Fruit fly (Drosophila melanogaster) whole organism, embryonic: Measurements from ENCODE around the gene CG4730.

Source experiments
- Blimp-1 ChIP-seq: fragments of 200-800 bp; sonication (Bioruptor generic); optimal IDR thresholded peaks from 3 replicates; lab custom pipeline; 2018; ENCODE audit warnings: missing biosample characterization, missing genetic modification characterization, mild to moderate bottlenecking, moderate library complexity, missing genetic modification reagents
- CG10543 ChIP-seq: fragments of 200-800 bp; sonication (Bioruptor generic); optimal IDR thresholded peaks from 3 replicates; lab custom pipeline; 2017; ENCODE audit warnings: missing biosample characterization, mild to moderate bottlenecking, missing genetic modification characterization, moderate library complexity
- CG11398 ChIP-seq: fragments of 200-800 bp; sonication (Bioruptor generic); optimal IDR thresholded peaks from 2 replicates; lab custom pipeline; 2016; ENCODE audit warnings: missing biosample characterization, missing genetic modification characterization
- CG11560 ChIP-seq: fragments of 200-800 bp; sonication (Bioruptor generic); IDR thresholded peaks from 3 replicates; pipeline ENCODE4 v1.3.6; 2022; ENCODE audit warnings: missing biosample characterization, missing genetic modification characterization
- CG11696 ChIP-seq: fragments of 200-800 bp; sonication (Bioruptor generic); IDR thresholded peaks from 2 replicates; pipeline ENCODE4 v1.3.6; 2022; ENCODE audit warnings: missing biosample characterization, missing genetic modification characterization
- CG12391 ChIP-seq: fragments of 200-800 bp; sonication (Bioruptor generic); optimal IDR thresholded peaks from 3 replicates; lab custom pipeline; 2018; ENCODE audit warnings: missing biosample characterization, mild to moderate bottlenecking, missing genetic modification characterization, moderate library complexity
- CG12769 ChIP-seq: fragments of 200-800 bp; sonication (Bioruptor generic); optimal IDR thresholded peaks from 2 replicates; lab custom pipeline; 2019; ENCODE audit warnings: missing biosample characterization, mild to moderate bottlenecking, missing genetic modification characterization, moderate library complexity
- CG14441 ChIP-seq: fragments of 200-800 bp; sonication (Bioruptor generic); IDR thresholded peaks from 2 replicates; pipeline ENCODE4 v1.3.6; 2022; ENCODE audit warnings: missing biosample characterization, missing genetic modification characterization
- CG14860 ChIP-seq: fragments of 200-800 bp; sonication (Bioruptor generic); IDR thresholded peaks from 3 replicates; pipeline ENCODE4 v1.3.6; 2022; ENCODE audit warnings: missing biosample characterization, missing genetic modification characterization; ENCODE audit not compliant: partially characterized antibody
- CG1602 ChIP-seq: fragments of 200-800 bp; sonication (Bioruptor generic); optimal IDR thresholded peaks from 3 replicates; lab custom pipeline; 2016; ENCODE audit warnings: missing biosample characterization, missing genetic modification characterization
- CG1603 ChIP-seq: fragments of 200-800 bp; sonication (Bioruptor generic); optimal IDR thresholded peaks from 2 replicates; lab custom pipeline; 2019; ENCODE audit warnings: missing biosample characterization, mild to moderate bottlenecking, missing genetic modification characterization, moderate library complexity
- CG17361 ChIP-seq: fragments of 200-800 bp; sonication (Bioruptor generic); IDR thresholded peaks from 3 replicates; pipeline ENCODE4 v1.3.6; 2022; ENCODE audit warnings: missing biosample characterization, missing genetic modification characterization
- CG18599 ChIP-seq: fragments of 200-800 bp; sonication (Bioruptor generic); optimal IDR thresholded peaks from 3 replicates; lab custom pipeline; 2017; ENCODE audit warnings: missing biosample characterization, missing genetic modification characterization, mild to moderate bottlenecking, moderate library complexity, missing genetic modification reagents
- CG2199 ChIP-seq: fragments of 200-800 bp; sonication (Bioruptor generic); IDR thresholded peaks from 3 replicates; pipeline ENCODE4 v1.3.6; 2022; ENCODE audit warnings: missing biosample characterization, missing genetic modification characterization
- CG2678 ChIP-seq: fragments of 200-800 bp; sonication (Bioruptor generic); optimal IDR thresholded peaks from 3 replicates; lab custom pipeline; 2019; ENCODE audit warnings: missing biosample characterization, mild to moderate bottlenecking, missing genetic modification characterization, moderate library complexity
- CG33557 ChIP-seq: fragments of 200-800 bp; sonication (Bioruptor generic); optimal IDR thresholded peaks from 2 replicates; lab custom pipeline; 2019; ENCODE audit warnings: missing biosample characterization, mild to moderate bottlenecking, missing genetic modification characterization, moderate library complexity
- CG4282 ChIP-seq: fragments of 200-800 bp; sonication (Bioruptor generic); optimal IDR thresholded peaks from 2 replicates; lab custom pipeline; 2016; ENCODE audit warnings: missing biosample characterization, missing genetic modification characterization
- CG4707 ChIP-seq: fragments of 200-800 bp; sonication (Bioruptor generic); optimal IDR thresholded peaks from 2 replicates; lab custom pipeline; 2018; ENCODE audit warnings: missing biosample characterization, mild to moderate bottlenecking, missing genetic modification characterization, moderate library complexity
- CG6765 ChIP-seq: fragments of 200-800 bp; sonication (Bioruptor generic); optimal IDR thresholded peaks from 3 replicates; lab custom pipeline; 2017; ENCODE audit warnings: missing biosample characterization, mild to moderate bottlenecking, missing genetic modification characterization
- CG6813 ChIP-seq: fragments of 200-800 bp; sonication (Bioruptor generic); optimal IDR thresholded peaks from 2 replicates; lab custom pipeline; 2017; ENCODE audit warnings: missing biosample characterization, missing genetic modification characterization, mild to moderate bottlenecking, moderate library complexity, missing genetic modification reagents
- CG7271 ChIP-seq: fragments of 200-800 bp; sonication (Bioruptor generic); optimal IDR thresholded peaks from 2 replicates; lab custom pipeline; 2018; ENCODE audit warnings: missing biosample characterization, mild to moderate bottlenecking, missing genetic modification characterization, moderate library complexity
- CG7372 ChIP-seq: fragments of 200-800 bp; sonication (Bioruptor generic); IDR thresholded peaks from 2 replicates; pipeline ENCODE4 v1.3.6; 2022; ENCODE audit warnings: missing biosample characterization, missing genetic modification characterization
- CG8359 ChIP-seq: fragments of 200-800 bp; sonication (Bioruptor generic); optimal IDR thresholded peaks from 2 replicates; lab custom pipeline; 2017; ENCODE audit warnings: missing biosample characterization, mild to moderate bottlenecking, missing genetic modification characterization, borderline replicate concordance
- ERR ChIP-seq: fragments of 200-800 bp; sonication (Bioruptor generic); optimal IDR thresholded peaks from 2 replicates; lab custom pipeline; 2016; ENCODE audit warnings: missing biosample characterization, missing genetic modification characterization
- H15 ChIP-seq: fragments of 200-800 bp; sonication (Bioruptor generic); IDR thresholded peaks from 3 replicates; pipeline ENCODE4 v1.3.6; 2022; ENCODE audit warnings: missing biosample characterization, missing genetic modification characterization
- HmgD ChIP-seq: fragments of 200-800 bp; sonication (Bioruptor generic); optimal IDR thresholded peaks from 3 replicates; lab custom pipeline; 2016; ENCODE audit warnings: missing biosample characterization, missing genetic modification characterization
- Lim3 ChIP-seq: fragments of 200-800 bp; sonication (Bioruptor generic); IDR thresholded peaks from 2 replicates; pipeline ENCODE4 v1.3.6; 2022; ENCODE audit warnings: missing biosample characterization, missing genetic modification characterization
- Nf-YA ChIP-seq: fragments of 200-800 bp; sonication (Bioruptor generic); IDR thresholded peaks from 2 replicates; pipeline ENCODE4 v1.3.6; 2022; ENCODE audit warnings: missing biosample characterization, missing genetic modification characterization
- Nf-YC ChIP-seq: fragments of 200-800 bp; optimal IDR thresholded peaks from 3 replicates; lab custom pipeline; 2019; ENCODE audit warnings: missing biosample characterization, mild to moderate bottlenecking, missing genetic modification characterization, moderate library complexity
- Opbp ChIP-seq: fragments of 200-800 bp; sonication (Bioruptor generic); IDR thresholded peaks from 3 replicates; pipeline ENCODE4 v1.3.6; 2022; ENCODE audit warnings: missing biosample characterization, missing genetic modification characterization; ENCODE audit not compliant: partially characterized antibody
- Ptx1 ChIP-seq: fragments of 200-800 bp; sonication (Bioruptor generic); IDR thresholded peaks from 2 replicates; pipeline ENCODE4 v1.3.6; 2022; ENCODE audit warnings: missing biosample characterization, missing genetic modification characterization
- Scr ChIP-seq: fragments of 200-800 bp; sonication (Bioruptor generic); IDR thresholded peaks from 2 replicates; pipeline ENCODE4 v1.3.6; 2022; ENCODE audit warnings: missing biosample characterization, missing genetic modification characterization; ENCODE audit not compliant: partially characterized antibody
- Tbp ChIP-seq: fragments of >200 bp; optimal IDR thresholded peaks from 2 replicates; lab custom pipeline; 2018; ENCODE audit warnings: missing biosample characterization, missing genetic modification characterization
- aop ChIP-seq: fragments of 200-800 bp; sonication (Bioruptor generic); IDR thresholded peaks from 2 replicates; pipeline ENCODE4 v1.3.6; 2022; ENCODE audit warnings: missing biosample characterization, missing genetic modification characterization
- bigmax ChIP-seq: fragments of 200-800 bp; sonication (Bioruptor generic); optimal IDR thresholded peaks from 2 replicates; lab custom pipeline; 2018; ENCODE audit warnings: missing biosample characterization, mild to moderate bottlenecking, missing genetic modification characterization
- cg ChIP-seq: fragments of 200-800 bp; sonication (Bioruptor generic); optimal IDR thresholded peaks from 3 replicates; lab custom pipeline; 2019; ENCODE audit warnings: missing biosample characterization, mild to moderate bottlenecking, missing genetic modification characterization, moderate library complexity
- chm ChIP-seq: fragments of 200-800 bp; sonication (Bioruptor generic); IDR thresholded peaks from 2 replicates; pipeline ENCODE4 v1.3.6; 2022; ENCODE audit warnings: missing biosample characterization, missing genetic modification characterization
- dati ChIP-seq: fragments of 200-800 bp; sonication (Bioruptor generic); IDR thresholded peaks from 2 replicates; pipeline ENCODE4 v1.3.6; 2022; ENCODE audit warnings: missing biosample characterization, missing genetic modification characterization
- dmrt99B ChIP-seq: fragments of 200-800 bp; sonication (Bioruptor generic); optimal IDR thresholded peaks from 2 replicates; lab custom pipeline; 2018; ENCODE audit warnings: missing biosample characterization, mild to moderate bottlenecking, missing genetic modification characterization, moderate library complexity
- ind ChIP-seq: fragments of 200-800 bp; sonication (Bioruptor generic); optimal IDR thresholded peaks from 3 replicates; lab custom pipeline; 2016; ENCODE audit warnings: missing biosample characterization, missing genetic modification characterization
- insv ChIP-seq, 2 experiments: fragments of 200-800 bp; sonication (Bioruptor generic); optimal IDR thresholded peaks; 3 replicates each; lab custom pipeline; 2016 to 2018; ENCODE audit warnings: missing biosample characterization in 2 of 2, missing genetic modification characterization in 2 of 2
- kni ChIP-seq: fragments of 200-800 bp; sonication (Bioruptor generic); optimal IDR thresholded peaks from 3 replicates; lab custom pipeline; 2017; ENCODE audit warnings: mild to moderate bottlenecking, missing biosample characterization, missing genetic modification reagents, missing genetic modification characterization
- lab ChIP-seq: fragments of 200-800 bp; sonication (Bioruptor generic); optimal IDR thresholded peaks from 3 replicates; lab custom pipeline; 2017; ENCODE audit warnings: missing biosample characterization, missing genetic modification characterization, mild to moderate bottlenecking, moderate library complexity, missing genetic modification reagents
- luna ChIP-seq: fragments of 200-800 bp; sonication (Bioruptor generic); optimal IDR thresholded peaks from 2 replicates; lab custom pipeline; 2016; ENCODE audit warnings: missing biosample characterization, missing genetic modification characterization
- mam ChIP-seq: fragments of 200-800 bp; sonication (Bioruptor generic); optimal IDR thresholded peaks from 3 replicates; lab custom pipeline; 2016; ENCODE audit warnings: missing biosample characterization, missing genetic modification characterization
- nmo ChIP-seq: fragments of 200-800 bp; sonication (Bioruptor generic); optimal IDR thresholded peaks from 2 replicates; lab custom pipeline; 2018; ENCODE audit warnings: missing biosample characterization, mild to moderate bottlenecking, missing genetic modification characterization, moderate library complexity
- pho ChIP-seq: fragments of 200-800 bp; sonication (Bioruptor generic); optimal IDR thresholded peaks from 2 replicates; lab custom pipeline; 2016; ENCODE audit warnings: missing biosample characterization, missing genetic modification characterization
- scrt ChIP-seq: fragments of 200-800 bp; sonication (Bioruptor generic); optimal IDR thresholded peaks from 2 replicates; lab custom pipeline; 2018; ENCODE audit warnings: missing biosample characterization, mild to moderate bottlenecking, missing genetic modification characterization, moderate library complexity
- tup ChIP-seq: fragments of 200-800 bp; sonication (Bioruptor generic); optimal IDR thresholded peaks from 2 replicates; lab custom pipeline; 2016; ENCODE audit warnings: missing biosample characterization, mild to moderate bottlenecking, missing genetic modification characterization, moderate library complexity

Gene CG4730

DNA sequence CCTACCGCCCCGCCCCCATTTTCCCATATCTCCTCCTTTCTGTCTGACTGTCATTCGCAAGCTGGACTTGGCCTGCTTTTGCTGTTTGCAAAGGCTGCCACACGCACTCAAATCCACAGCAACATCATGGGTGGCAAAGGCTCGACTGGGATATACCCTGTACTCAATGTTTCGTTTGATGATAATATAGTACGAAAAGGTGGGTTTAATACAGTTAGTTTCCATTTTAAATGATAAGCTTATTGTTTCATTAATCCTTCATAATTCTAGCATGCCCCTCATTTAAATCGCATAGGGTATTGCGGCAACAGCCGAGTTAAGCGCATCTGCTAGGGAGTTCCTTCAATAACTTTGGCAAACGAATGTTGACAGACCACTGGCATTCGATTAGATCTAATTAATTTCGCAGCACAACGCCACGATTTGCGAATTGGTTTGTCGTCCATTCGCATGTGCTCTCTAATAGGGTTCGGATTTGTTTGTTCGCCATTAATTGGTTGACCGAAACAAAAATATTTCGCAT, 15.7 kb upstream of the CG4730 start (continued):
- TF ChIP-seq lab (GFP tag; lab: Kevin White, UChicago) = peak; percentile 44
- no peak for TF ChIP-seq CG17361 (GFP tag; lab: Robert Waterston, UW)
- no peak for TF ChIP-seq CG11398 (GFP tag; lab: Kevin White, UChicago)
- TF ChIP-seq pho = no peak
- no peak for TF ChIP-seq nmo (GFP tag; lab: Kevin White, UChicago)
- no peak for TF ChIP-seq cg (GFP tag; lab: Kevin White, UChicago)
- peak; percentile 30 for TF ChIP-seq CG12769 (tag; lab: Kevin White, UChicago)
- no peak for TF ChIP-seq CG11560 (tag; lab: Robert Waterston, UW)
- no peak for TF ChIP-seq CG2199 (GFP tag; lab: Robert Waterston, UW)
- no peak for TF ChIP-seq CG7271 (tag; lab: Kevin White, UChicago)
- TF ChIP-seq CG33557 = no peak
- no peak for TF ChIP-seq CG10543 (GFP tag; lab: Kevin White, UChicago)
- no peak for TF ChIP-seq dati
- TF ChIP-seq bigmax (GFP tag; lab: Kevin White, UChicago) = no peak
- TF ChIP-seq aop (GFP tag; lab: Robert Waterston, UW) = no peak
- no peak for TF ChIP-seq H15 (GFP tag; lab: Robert Waterston, UW)
- TF ChIP-seq insv (GFP tag; optimal IDR thresholded peaks at IDR 0.05; lab: Kevin White, UChicago) = no peak
- TF ChIP-seq Nf-YA (GFP tag; lab: Robert Waterston, UW) = no peak
- no peak for TF ChIP-seq CG1602
- peak; percentile 3 for TF ChIP-seq dmrt99B (tag; lab: Kevin White, UChicago)
- no peak for TF ChIP-seq Lim3 (GFP tag; lab: Robert Waterston, UW)
- TF ChIP-seq Blimp-1 (GFP tag; lab: Kevin White, UChicago) = no peak
- TF ChIP-seq CG6813 (GFP tag; lab: Kevin White, UChicago) = no peak
- no peak for TF ChIP-seq HmgD
- peak; percentile 19; the same call in 1 of the 2 replicates for TF ChIP-seq Ptx1 (GFP tag; lab: Robert Waterston, UW)
- no peak for TF ChIP-seq kni (GFP tag; lab: Kevin White, UChicago)
- TF ChIP-seq CG14441 (GFP tag; lab: Robert Waterston, UW) = no peak
- peak; percentile 34 for TF ChIP-seq CG2678 (tag; lab: Kevin White, UChicago)
- no peak for TF ChIP-seq Tbp
- TF ChIP-seq CG4707 (GFP tag; lab: Kevin White, UChicago) = no peak
- no peak for TF ChIP-seq CG1603 (tag; lab: Kevin White, UChicago)
- no peak for TF ChIP-seq CG12391 (tag; lab: Kevin White, UChicago)

DNA sequence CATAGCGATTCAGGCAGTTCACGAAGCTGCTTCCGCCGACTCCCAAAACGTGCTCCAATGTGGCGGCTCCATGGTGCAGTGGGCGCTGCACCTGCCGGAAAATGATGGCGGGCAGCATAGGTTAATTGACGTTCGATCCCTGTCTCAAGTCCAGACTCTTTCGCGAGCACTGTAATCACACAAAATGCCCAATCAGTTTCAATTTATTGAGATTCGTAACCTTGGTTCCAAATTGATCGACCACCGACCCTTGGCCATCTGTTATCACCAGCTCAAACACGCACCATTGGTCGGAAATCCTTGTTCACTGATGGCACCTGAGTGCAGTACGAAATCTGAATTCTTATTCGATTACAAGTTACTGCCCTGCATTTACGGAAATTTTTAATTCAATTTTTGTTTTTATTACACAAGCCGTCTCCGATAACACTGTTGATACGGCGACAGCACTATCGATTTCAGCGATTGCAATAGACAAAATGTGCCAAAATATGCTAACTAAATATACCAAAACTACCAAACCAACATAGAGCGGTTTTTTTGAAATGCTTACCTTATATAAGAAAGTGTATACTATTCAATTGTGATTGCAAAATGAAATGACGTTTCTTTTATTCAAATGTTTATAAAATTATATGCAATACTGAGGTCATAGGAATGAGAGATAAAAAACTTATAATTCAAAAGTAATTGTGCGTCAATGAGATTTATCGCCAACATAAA, 8.4 kb upstream of the CG4730 start, which contains the start of gene CLS:
TSS of gene CLS (minus strand) at position 673 of the 723 bp plus-strand sequence.
- TF ChIP-seq CG8359 (GFP tag; lab: Kevin White, UChicago) = no peak
- no peak for TF ChIP-seq tup (GFP tag; lab: Kevin White, UChicago)
- TF ChIP-seq scrt = no peak
- no peak for TF ChIP-seq CG18599 (GFP tag; lab: Kevin White, UChicago)
- TF ChIP-seq mam = no peak
- no peak for TF ChIP-seq CG4282
- no peak for TF ChIP-seq luna (GFP tag; lab: Kevin White, UChicago)
- TF ChIP-seq ind (GFP tag; lab: Kevin White, UChicago) = no peak
- TF ChIP-seq Opbp (GFP tag; lab: Robert Waterston, UW) = peak; percentile 52; the same call in 2 of the 3 replicates
- TF ChIP-seq CG7372 (GFP tag; lab: Robert Waterston, UW) = no peak
- no peak for TF ChIP-seq CG6765 (GFP tag; lab: Kevin White, UChicago)
- TF ChIP-seq Scr (GFP tag; lab: Robert Waterston, UW) = peak; percentile 61
- TF ChIP-seq chm (GFP tag; lab: Robert Waterston, UW) = no peak
- TF ChIP-seq ERR (GFP tag; lab: Kevin White, UChicago) = no peak
- no peak for TF ChIP-seq CG11696 (GFP tag; lab: Robert Waterston, UW)
- TF ChIP-seq Nf-YC (tag; lab: Kevin White, UChicago) = peak; percentile 43
- peak; percentile 57; the same call in 2 of the 3 replicates for TF ChIP-seq CG14860 (GFP tag; lab: Robert Waterston, UW)
